Fruit fly (Drosophila melanogaster) Kc167 (cell line): ENCODE measurements around the gene CG42795.

Experiments
- Myc ChIP-seq: fragments of >200 bp; optimal IDR thresholded peaks from 2 replicates; lab custom pipeline; 2017; ENCODE audit warnings: missing external identifiers
- Sin3A ChIP-seq: fragments of >200 bp; optimal IDR thresholded peaks from 2 replicates; lab custom pipeline; 2018; ENCODE audit warnings: missing external identifiers
- h ChIP-seq: fragments of >200 bp; optimal IDR thresholded peaks from 3 replicates; lab custom pipeline; 2018; ENCODE audit warnings: missing external identifiers
- insv ChIP-seq: fragments of >200 bp; optimal IDR thresholded peaks from 3 replicates; lab custom pipeline; 2018; ENCODE audit warnings: missing external identifiers
- psq ChIP-seq: fragments of >200 bp; optimal IDR thresholded peaks from 2 replicates; lab custom pipeline; 2017; ENCODE audit warnings: missing external identifiers
- ttk ChIP-seq: sonication (Bioruptor generic); optimal IDR thresholded peaks from 2 replicates; lab custom pipeline; 2017; ENCODE audit warnings: missing external identifiers

The CG42795 gene

dm6 chr3R:10224594-10224993 lies 896 bp upstream of the CG42795 start, which contains the start of the genes CG12817 and CG34107:
Gene CG12817 (minus strand): TSS chr3R:10224725.
Gene CG34107 (plus strand): TSS chr3R:10224909.
- no peak for TF ChIP-seq h (lab: Kevin White, UChicago)
- TF ChIP-seq psq (lab: Kevin White, UChicago), result no peak
- no peak for TF ChIP-seq ttk
- no peak for TF ChIP-seq insv (lab: Kevin White, UChicago)
- TF ChIP-seq Sin3A, result no peak
- no peak for TF ChIP-seq Myc

dm6 chr3R:10226132-10227023 lies 888 bp downstream of the CG42795 start:
- no peak for TF ChIP-seq insv (lab: Kevin White, UChicago)
- no peak for TF ChIP-seq psq (lab: Kevin White, UChicago)
- TF ChIP-seq Myc, result no peak

dm6 chr3R:10227990-10228389 lies 2.5 kb downstream of the CG42795 start:
- TF ChIP-seq Myc (no peak), ttk (no peak), insv (lab: Kevin White, UChicago) (no peak), Sin3A (no peak), h (lab: Kevin White, UChicago) (no peak), psq (lab: Kevin White, UChicago) (no peak)

- TF ChIP-seq h (lab: Kevin White, UChicago), result no peak
- TF ChIP-seq insv (lab: Kevin White, UChicago), result no peak
- TF ChIP-seq psq (lab: Kevin White, UChicago), result no peak
- TF ChIP-seq Sin3A, result no peak
- TF ChIP-seq Myc, result no peak
- TF ChIP-seq ttk, result no peak
Measured at dm6 chr3R:10251218-10251617, 25.7 kb downstream of the CG42795 start, which contains the start of gene CG3999. Gene CG3999 (plus strand): TSS chr3R:10251518.

dm6 chr3R:10251846-10252245 lies 26.4 kb downstream of the CG42795 start:
- TF ChIP-seq h (lab: Kevin White, UChicago) (no peak), insv (lab: Kevin White, UChicago) (no peak), ttk (no peak), Myc (no peak), Sin3A (no peak), psq (lab: Kevin White, UChicago) (no peak)

- TF ChIP-seq insv (lab: Kevin White, UChicago) (no peak), Sin3A (no peak), Myc (no peak)
Measured at dm6 chr3R:10261800-10262199, 36.3 kb downstream of the CG42795 start, which contains the start of the genes Sirt6 and pont. Gene Sirt6 (minus strand): TSS chr3R:10261849. Gene pont (plus strand): TSS chr3R:10262123.

- no peak for TF ChIP-seq insv (lab: Kevin White, UChicago)
Measured at dm6 chr3R:10263972-10264536, 38.6 kb downstream of the CG42795 start, which contains the start of gene Nuak. Gene Nuak (plus strand): TSS chr3R:10264306.

- TF ChIP-seq ttk (no peak), insv (lab: Kevin White, UChicago) (no peak), psq (lab: Kevin White, UChicago) (no peak), Sin3A (no peak), h (lab: Kevin White, UChicago) (no peak), Myc (no peak)
Measured at dm6 chr3R:10264601-10265421, 39.3 kb downstream of the CG42795 start.

- no peak for TF ChIP-seq Myc
- no peak for TF ChIP-seq h (lab: Kevin White, UChicago)
- no peak for TF ChIP-seq insv (lab: Kevin White, UChicago)
- no peak for TF ChIP-seq Sin3A
- TF ChIP-seq ttk, result no peak
- no peak for TF ChIP-seq psq (lab: Kevin White, UChicago)
Measured at dm6 chr3R:10265552-10266137, 40.2 kb downstream of the CG42795 start.

- TF ChIP-seq ttk (no peak), psq (lab: Kevin White, UChicago) (no peak), insv (lab: Kevin White, UChicago) (no peak), Myc (no peak), Sin3A (no peak), h (lab: Kevin White, UChicago) (no peak)
Measured at dm6 chr3R:10266624-10267492, 41.4 kb downstream of the CG42795 start.
